Worm (Caenorhabditis elegans) whole organism, dauer: Measurements from ENCODE around the gene cdo-1.

Source experiments
- unc-62 ChIP-seq: sonication (generic microtip); optimal IDR thresholded peaks from 2 replicates; lab custom pipeline; 2017; ENCODE audit warnings: missing biosample characterization, missing genetic modification reagents, missing genetic modification characterization

The cdo-1 gene

ce11 chrX:852739-853268 lies 10.6 kb downstream of the cdo-1 start:
- no peak for TF ChIP-seq unc-62 (GFP tag; lab: Kevin White, UChicago)

DNA sequence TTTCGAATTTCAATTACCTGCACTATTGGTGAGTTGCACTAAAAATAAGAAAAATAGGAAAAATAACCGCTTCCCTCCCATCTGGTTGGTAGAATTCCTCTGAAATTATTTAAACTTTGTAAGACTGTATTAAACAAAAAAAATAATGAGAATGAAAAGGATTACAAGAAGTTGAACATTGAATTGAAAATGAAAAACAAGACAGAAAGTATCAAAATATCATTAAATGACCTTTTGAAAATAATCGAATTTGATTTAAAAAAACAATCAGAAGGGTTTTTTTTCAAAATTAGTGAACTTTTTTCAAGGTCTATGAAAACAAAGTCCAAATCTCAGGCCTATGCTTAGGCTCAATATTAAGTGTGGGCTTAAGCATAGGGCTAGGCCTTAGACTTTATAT lies 12.0 kb downstream of the cdo-1 start, which contains the start of gene igcm-1:
Gene igcm-1, minus strand, starts transcription at position 101 of the 400 bp plus-strand sequence.
- no peak for TF ChIP-seq unc-62 (GFP tag; lab: Kevin White, UChicago)

ce11 chrX:845443-845842 lies 17.9 kb downstream of the cdo-1 start:
- no peak for TF ChIP-seq unc-62 (GFP tag; lab: Kevin White, UChicago)

- TF ChIP-seq unc-62 (GFP tag; lab: Kevin White, UChicago) = no peak
Measured at ce11 chrX:844649-845048, 18.7 kb downstream of the cdo-1 start.

ce11 chrX:841393-841792 lies 22.0 kb downstream of the cdo-1 start, which contains the start of gene F39H12.3:
F39H12.3 (minus strand) TSS chrX:841493.
- no peak for TF ChIP-seq unc-62 (GFP tag; lab: Kevin White, UChicago)

- TF ChIP-seq unc-62 (GFP tag; lab: Kevin White, UChicago) = no peak
Measured at ce11 chrX:834478-834877, 28.9 kb downstream of the cdo-1 start, which contains the start of gene F39H12.1. F39H12.1 (plus strand) TSS chrX:834778.

DNA sequence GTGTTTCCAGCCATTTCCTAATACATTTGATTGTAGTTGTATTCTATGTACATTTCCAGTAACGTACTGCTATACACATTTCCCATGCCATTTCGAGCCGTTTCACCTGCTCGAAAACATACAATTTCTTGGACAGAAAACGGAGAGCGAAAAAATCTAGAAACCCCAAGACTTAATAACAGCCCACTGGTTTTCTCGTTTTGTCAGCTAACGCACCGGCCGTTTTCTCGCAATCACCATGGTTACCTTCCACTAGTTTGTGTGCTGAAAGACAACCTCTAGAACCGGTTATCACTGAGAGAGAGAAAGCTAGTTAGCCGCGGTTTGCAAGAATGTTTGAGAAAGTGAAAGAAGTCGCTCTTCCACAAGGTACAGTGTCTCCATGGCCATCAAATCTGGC lies 33.2 kb downstream of the cdo-1 start:
- TF ChIP-seq unc-62 (GFP tag; lab: Kevin White, UChicago) = no peak

DNA sequence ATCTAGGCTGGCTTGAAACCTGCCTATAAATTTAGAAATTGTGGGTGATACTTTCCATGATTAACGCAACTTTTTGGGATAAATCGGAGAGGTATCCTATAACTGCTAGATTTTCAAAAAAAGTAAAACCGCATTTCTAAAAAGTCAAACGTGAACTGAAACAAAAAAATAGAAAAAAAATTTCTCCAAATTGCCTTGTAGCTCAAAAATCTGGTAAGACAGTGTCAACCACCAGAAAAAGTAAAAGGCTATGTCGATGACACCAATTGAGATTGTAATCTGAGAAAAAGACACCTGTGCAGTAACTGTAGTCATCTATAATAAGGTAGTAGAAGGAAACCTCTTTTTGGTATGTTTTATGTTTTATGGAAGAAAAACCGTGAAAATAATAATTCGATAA lies 34.8 kb downstream of the cdo-1 start, which contains the start of gene wdr-54:
Gene wdr-54, plus strand, starts transcription at position 301 of the 400 bp plus-strand sequence.
- TF ChIP-seq unc-62 (GFP tag; lab: Kevin White, UChicago) = no peak

DNA sequence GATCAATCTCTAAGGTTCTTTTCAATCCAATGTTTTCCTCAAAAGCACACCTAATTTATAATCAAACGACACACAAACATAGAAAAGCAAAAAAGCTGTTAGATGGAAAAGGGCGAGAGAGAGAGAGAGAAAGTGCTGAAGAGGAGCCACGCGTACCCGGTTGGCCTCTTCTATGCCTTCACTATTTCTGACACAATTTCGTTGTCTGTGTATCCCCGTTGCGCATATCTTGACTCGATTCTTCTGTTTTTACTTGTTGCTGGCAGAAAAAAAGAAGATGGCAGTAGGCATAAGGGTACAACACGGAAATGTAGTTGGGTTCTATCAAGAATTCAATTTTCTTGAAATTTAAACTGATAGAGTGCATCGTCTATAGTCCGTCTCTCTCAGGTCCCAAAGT lies 35.9 kb downstream of the cdo-1 start:
- TF ChIP-seq unc-62 (GFP tag; lab: Kevin White, UChicago) = no peak

DNA sequence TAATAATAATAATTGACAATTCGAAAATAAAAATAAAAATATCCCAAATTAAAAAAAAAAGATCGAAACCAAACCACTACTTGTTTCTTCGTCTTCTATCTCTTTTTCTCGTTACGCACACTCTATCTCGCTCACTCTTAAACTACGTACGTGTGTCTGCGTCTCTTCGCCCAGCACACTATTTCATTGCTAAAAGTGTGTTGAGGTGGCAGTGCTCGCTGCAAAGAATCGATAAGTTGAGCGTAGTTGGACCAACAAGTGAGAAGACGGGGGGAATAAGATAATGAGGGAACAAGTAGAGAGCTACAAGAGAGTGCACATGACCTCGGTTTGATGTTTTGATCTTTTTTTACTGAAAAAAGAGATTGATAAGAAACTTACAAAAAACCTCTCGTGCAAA lies 37.5 kb downstream of the cdo-1 start:
- no peak for TF ChIP-seq unc-62 (GFP tag; lab: Kevin White, UChicago)

DNA sequence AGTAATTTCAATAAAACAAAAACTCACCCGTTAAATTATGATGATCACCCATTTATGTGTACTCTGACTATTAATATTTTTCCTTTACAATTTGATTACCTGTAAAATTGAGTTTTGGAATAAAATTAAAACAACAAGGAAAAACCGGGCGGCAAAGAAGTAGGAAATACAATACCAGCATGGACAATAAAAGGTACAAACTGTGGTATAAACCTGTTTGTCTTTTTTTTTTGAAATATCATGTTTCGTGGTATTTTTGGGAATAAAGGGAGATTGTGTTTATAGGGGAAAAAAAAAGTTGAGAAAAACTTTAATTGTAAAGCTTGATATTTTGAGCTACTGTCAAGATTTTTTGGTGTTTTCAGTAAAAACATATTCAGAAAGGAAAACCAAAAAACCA lies 38.0 kb downstream of the cdo-1 start, which contains the start of gene daf-3:
Gene daf-3, minus strand, starts transcription at position 101 of the 400 bp plus-strand sequence.
- no peak for TF ChIP-seq unc-62 (GFP tag; lab: Kevin White, UChicago)

ce11 chrX:823736-824135 lies 39.6 kb downstream of the cdo-1 start:
- no peak for TF ChIP-seq unc-62 (GFP tag; lab: Kevin White, UChicago)

DNA sequence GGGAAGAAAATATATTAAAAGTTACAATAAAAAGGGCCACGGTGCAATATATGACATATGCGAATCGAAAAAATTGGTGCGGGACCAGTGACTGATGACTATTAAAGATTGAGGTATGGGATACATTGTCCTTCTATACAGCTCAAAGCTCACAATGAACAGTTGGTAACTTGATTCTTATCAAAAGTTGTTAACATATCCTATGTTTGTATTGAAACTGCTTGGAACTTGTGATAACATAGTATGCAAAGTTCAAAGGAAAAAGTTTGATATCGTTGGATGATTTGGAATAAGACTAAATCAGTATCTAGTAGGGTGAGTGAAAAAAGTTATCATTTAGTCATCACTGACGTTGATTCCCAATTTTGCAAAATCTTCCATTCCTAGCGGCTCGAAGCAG lies 45.4 kb downstream of the cdo-1 start:
- no peak for TF ChIP-seq unc-62 (GFP tag; lab: Kevin White, UChicago)

DNA sequence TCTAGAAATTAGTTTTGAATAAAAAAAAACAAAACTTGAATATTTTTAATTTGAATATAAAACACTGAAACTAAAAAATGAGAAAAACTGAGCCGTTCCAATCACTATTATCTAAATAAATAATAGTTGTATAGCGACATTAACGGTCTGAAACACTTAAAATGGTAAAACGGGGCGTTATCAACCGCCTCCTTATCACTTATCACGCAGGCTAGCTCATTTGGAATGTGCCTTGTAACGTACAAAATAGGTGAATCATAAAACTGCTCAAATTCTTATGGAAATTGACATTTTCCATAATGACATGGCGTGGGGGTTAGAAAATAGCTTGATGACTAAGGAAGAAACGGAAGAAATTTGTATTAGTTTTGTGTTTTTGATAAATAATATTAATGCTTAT lies 47.4 kb downstream of the cdo-1 start, which contains the start of gene ifd-2:
Gene ifd-2, minus strand, starts transcription at position 1 of the 400 bp plus-strand sequence.
- TF ChIP-seq unc-62 (GFP tag; lab: Kevin White, UChicago) = no peak

ce11 chrX:813063-813462 lies 50.3 kb downstream of the cdo-1 start, which contains the start of gene F25E2.3:
F25E2.3 (minus strand) TSS chrX:813163.
- TF ChIP-seq unc-62 (GFP tag; lab: Kevin White, UChicago) = no peak
